Worm (Caenorhabditis elegans) whole organism, late embryonic: Measurements from ENCODE around the gene sqst-4.

Source experiments
- F13H6.1 ChIP-seq: sonication (generic microtip); optimal IDR thresholded peaks from 2 replicates; lab custom pipeline; 2016; ENCODE audit warnings: missing genetic modification characterization, missing compliant biosample characterization
- K02D7.2 ChIP-seq: sonication (generic microtip); optimal IDR thresholded peaks from 2 replicates; lab custom pipeline; 2017; ENCODE audit warnings: mild to moderate bottlenecking, missing genetic modification characterization, missing compliant biosample characterization
- T23F11.4 ChIP-seq: fragments of 200-800 bp; sonication (Bioruptor generic); optimal IDR thresholded peaks from 2 replicates; lab custom pipeline; 2018; ENCODE audit warnings: mild to moderate bottlenecking, missing genetic modification characterization, missing compliant biosample characterization
- Y22D7AL.16 ChIP-seq: sonication (generic microtip); optimal IDR thresholded peaks from 2 replicates; lab custom pipeline; 2016; ENCODE audit warnings: missing genetic modification characterization, missing compliant biosample characterization
- ahr-1 ChIP-seq: sonication (generic microtip); optimal IDR thresholded peaks from 2 replicates; lab custom pipeline; 2016; ENCODE audit warnings: missing genetic modification characterization, missing compliant biosample characterization
- ama-1 ChIP-seq: fragments of 150-350 bp; optimal IDR thresholded peaks from 2 replicates; lab custom pipeline; 2014
- ceh-14 ChIP-seq: sonication (generic microtip); optimal IDR thresholded peaks from 2 replicates; lab custom pipeline; 2016; ENCODE audit warnings: missing genotype, missing genetic modification characterization, missing compliant biosample characterization
- ceh-18 ChIP-seq: sonication (generic microtip); optimal IDR thresholded peaks from 2 replicates; lab custom pipeline; 2016; ENCODE audit warnings: missing genetic modification characterization, missing compliant biosample characterization
- ceh-19 ChIP-seq: fragments of 200-800 bp; sonication (Bioruptor generic); optimal IDR thresholded peaks from 2 replicates; lab custom pipeline; 2018; ENCODE audit warnings: mild to moderate bottlenecking, missing genetic modification characterization, missing compliant biosample characterization
- ceh-2 ChIP-seq: sonication (generic microtip); optimal IDR thresholded peaks from 2 replicates; lab custom pipeline; 2016; ENCODE audit warnings: missing genotype, missing genetic modification characterization, missing compliant biosample characterization
- ceh-22 ChIP-seq: sonication (generic microtip); optimal IDR thresholded peaks from 2 replicates; lab custom pipeline; 2017; ENCODE audit warnings: missing biosample characterization, missing genetic modification characterization
- ceh-34 ChIP-seq: sonication (generic microtip); optimal IDR thresholded peaks from 2 replicates; lab custom pipeline; 2016; ENCODE audit warnings: mild to moderate bottlenecking, missing genetic modification characterization, missing compliant biosample characterization
- ceh-45 ChIP-seq: fragments of 200-800 bp; sonication (Bioruptor generic); IDR thresholded peaks from 2 replicates; pipeline ENCODE4 v1.3.6; 2022; ENCODE audit warnings: missing genetic modification reagents, missing genetic modification characterization, missing compliant biosample characterization
- che-1 ChIP-seq: sonication (generic microtip); optimal IDR thresholded peaks from 2 replicates; lab custom pipeline; 2016; ENCODE audit warnings: mild to moderate bottlenecking, missing genetic modification characterization, missing compliant biosample characterization
- elt-4 ChIP-seq: sonication (generic microtip); optimal IDR thresholded peaks from 2 replicates; lab custom pipeline; 2016; ENCODE audit warnings: missing genetic modification characterization, missing compliant biosample characterization
- ets-4 ChIP-seq: sonication (generic microtip); optimal IDR thresholded peaks from 2 replicates; lab custom pipeline; 2016; ENCODE audit warnings: missing genetic modification characterization, missing compliant biosample characterization
- fkh-10 ChIP-seq: fragments of 150-350 bp; optimal IDR thresholded peaks from 2 replicates; lab custom pipeline; 2014; ENCODE audit warnings: missing biosample characterization, missing genetic modification reagents, missing genetic modification characterization
- fkh-6 ChIP-seq: sonication (generic microtip); optimal IDR thresholded peaks from 2 replicates; lab custom pipeline; 2016; ENCODE audit warnings: missing genetic modification characterization, missing compliant biosample characterization
- gmeb-2 ChIP-seq: sonication (generic microtip); optimal IDR thresholded peaks from 2 replicates; lab custom pipeline; 2016; ENCODE audit warnings: missing genetic modification characterization, inconsistent platforms, missing compliant biosample characterization
- hlh-30 ChIP-seq: sonication (generic microtip); optimal IDR thresholded peaks from 2 replicates; lab custom pipeline; 2017; ENCODE audit warnings: antibody characterized with exemption, missing genetic modification characterization, missing compliant biosample characterization; ENCODE audit not compliant: insufficient read depth
- hlh-6 ChIP-seq: sonication (generic microtip); optimal IDR thresholded peaks from 2 replicates; lab custom pipeline; 2016; ENCODE audit warnings: missing genotype, missing genetic modification characterization, missing compliant biosample characterization
- lim-6 ChIP-seq: sonication (generic microtip); optimal IDR thresholded peaks from 2 replicates; lab custom pipeline; 2016; ENCODE audit warnings: missing genetic modification characterization, missing compliant biosample characterization
- mec-3 ChIP-seq: sonication (generic microtip); optimal IDR thresholded peaks from 2 replicates; lab custom pipeline; 2016; ENCODE audit warnings: borderline replicate concordance, missing genetic modification characterization, missing compliant biosample characterization
- nfya-1 ChIP-seq: sonication (generic microtip); optimal IDR thresholded peaks from 2 replicates; lab custom pipeline; 2017; ENCODE audit warnings: missing genetic modification characterization, mild to moderate bottlenecking, missing compliant biosample characterization, antibody characterized with exemption, moderate library complexity
- npax-4 ChIP-seq: sonication (generic microtip); optimal IDR thresholded peaks from 2 replicates; lab custom pipeline; 2016; ENCODE audit warnings: missing genetic modification characterization, missing compliant biosample characterization
- pha-4 ChIP-seq: fragments of 150-350 bp; optimal IDR thresholded peaks from 2 replicates; lab custom pipeline; 2018; ENCODE audit warnings: missing biosample characterization, missing genetic modification reagents, missing genetic modification characterization
- pros-1 ChIP-seq: fragments of 150-350 bp; optimal IDR thresholded peaks from 2 replicates; lab custom pipeline; 2014; ENCODE audit warnings: missing biosample characterization, missing genetic modification reagents, missing genetic modification characterization
- rnt-1 ChIP-seq: sonication (generic microtip); optimal IDR thresholded peaks from 2 replicates; lab custom pipeline; 2016; ENCODE audit warnings: missing genetic modification characterization, missing compliant biosample characterization
- sdc-2 ChIP-seq: sonication (generic microtip); optimal IDR thresholded peaks from 2 replicates; lab custom pipeline; 2016; ENCODE audit warnings: missing genotype, missing genetic modification characterization, missing compliant biosample characterization
- sox-2 ChIP-seq: fragments of 200-800 bp; sonication (Bioruptor generic); IDR thresholded peaks from 2 replicates; pipeline ENCODE4 v1.3.6; 2022; ENCODE audit warnings: missing genetic modification reagents, missing genetic modification characterization, missing compliant biosample characterization
- tbx-2 ChIP-seq: sonication (generic microtip); optimal IDR thresholded peaks from 2 replicates; lab custom pipeline; 2016; ENCODE audit warnings: missing genetic modification characterization, missing compliant biosample characterization
- tbx-7 ChIP-seq: sonication (generic microtip); optimal IDR thresholded peaks from 2 replicates; lab custom pipeline; 2016; ENCODE audit warnings: missing genotype, missing genetic modification characterization, missing compliant biosample characterization
- unc-3 ChIP-seq, 2 experiments: fragments of 200-800 bp in 1 of 2; sonication (Bioruptor generic) in 1 of 2; sonication (generic microtip) in 1 of 2; conservative IDR thresholded peaks in 1 of 2; optimal IDR thresholded peaks in 1 of 2; 2 replicates each; pipeline versions ENCODE4 v1.3.6 to Lab custom; 2016 to 2022; ENCODE audit warnings: missing compliant biosample characterization in 2 of 2, missing genetic modification characterization in 2 of 2, missing genetic modification reagents in 1 of 2
- unc-42 ChIP-seq: sonication (generic microtip); optimal IDR thresholded peaks from 2 replicates; lab custom pipeline; 2016; ENCODE audit warnings: missing genotype, missing genetic modification characterization, missing compliant biosample characterization
- zip-5 ChIP-seq: sonication (generic microtip); optimal IDR thresholded peaks from 2 replicates; lab custom pipeline; 2016; ENCODE audit warnings: missing genetic modification characterization, missing compliant biosample characterization

The sqst-4 gene

DNA sequence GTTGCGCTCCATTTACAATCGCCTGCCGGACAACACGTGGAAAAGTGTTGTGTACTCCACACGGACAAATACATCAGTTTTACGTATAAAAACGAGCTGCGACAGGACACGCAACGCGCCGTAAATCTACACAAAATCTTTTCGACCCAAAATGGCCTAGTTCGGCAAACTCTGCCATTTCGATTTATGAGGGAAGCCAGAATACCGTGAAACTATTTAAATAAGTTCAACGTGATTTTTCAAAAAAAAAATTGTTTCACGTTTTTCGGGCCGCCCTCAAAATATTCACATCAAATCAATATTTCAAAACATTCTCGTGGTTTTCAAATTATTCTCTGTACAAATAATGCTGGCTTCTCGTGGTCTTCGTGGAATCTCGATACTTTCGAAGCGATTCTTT is 38.6 kb downstream of the sqst-4 start, which contains the start of gene F36D3.8:
F36D3.8 (plus strand) TSS at position 301 of the 400 bp plus-strand sequence.
- TF ChIP-seq pha-4 (tag; lab: Kevin White, UChicago) (no peak), unc-42 (no peak), ceh-18 (tag; lab: Kevin White, UChicago) (no peak), che-1 (tag; lab: Kevin White, UChicago) (no peak), ceh-45 (no peak), ahr-1 (no peak), lim-6 (tag; lab: Kevin White, UChicago) (no peak), rnt-1 (tag; lab: Kevin White, UChicago) (no peak)

DNA sequence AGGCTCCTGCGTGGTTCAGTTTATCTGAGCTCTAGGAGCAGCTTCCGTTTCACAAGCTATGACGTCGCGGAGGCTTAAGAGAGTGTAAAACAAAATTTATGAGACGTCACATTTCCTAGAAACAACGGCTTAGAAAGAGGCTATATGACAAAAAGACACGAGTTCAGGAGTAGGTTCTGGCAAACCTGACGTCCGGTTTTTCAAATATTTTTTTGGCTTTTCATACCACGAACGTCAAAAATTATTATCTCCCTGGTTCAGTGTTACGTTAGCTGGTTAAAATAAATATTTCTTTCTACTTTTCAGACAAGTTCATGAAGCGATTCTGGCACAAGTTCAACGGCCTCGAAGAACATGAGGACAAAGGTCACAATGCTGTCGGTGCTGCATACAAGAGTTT is 39.5 kb downstream of the sqst-4 start, which contains the start of gene F36D3.16:
F36D3.16 (plus strand) TSS at position 301 of the 400 bp plus-strand sequence.
- no peak for TF ChIP-seq fkh-10 (GFP tag; lab: Kevin White, UChicago)
- no peak for TF ChIP-seq ets-4 (tag; lab: Kevin White, UChicago)
- TF ChIP-seq gmeb-2 (tag; lab: Kevin White, UChicago): no peak
- TF ChIP-seq nfya-1 (tag; lab: Kevin White, UChicago): no peak

ce11 chrV:16534000-16534399 is 45.7 kb downstream of the sqst-4 start, which contains the start of gene cpr-2:
cpr-2 (minus strand) TSS chrV:16534100.
- TF ChIP-seq K02D7.2 (tag; lab: Kevin White, UChicago) (no peak), gmeb-2 (tag; lab: Kevin White, UChicago) (no peak), ceh-14 (tag; lab: Kevin White, UChicago) (no peak), hlh-30 (no peak), sdc-2 (tag; lab: Kevin White, UChicago) (no peak), zip-5 (tag; lab: Kevin White, UChicago) (no peak)

DNA sequence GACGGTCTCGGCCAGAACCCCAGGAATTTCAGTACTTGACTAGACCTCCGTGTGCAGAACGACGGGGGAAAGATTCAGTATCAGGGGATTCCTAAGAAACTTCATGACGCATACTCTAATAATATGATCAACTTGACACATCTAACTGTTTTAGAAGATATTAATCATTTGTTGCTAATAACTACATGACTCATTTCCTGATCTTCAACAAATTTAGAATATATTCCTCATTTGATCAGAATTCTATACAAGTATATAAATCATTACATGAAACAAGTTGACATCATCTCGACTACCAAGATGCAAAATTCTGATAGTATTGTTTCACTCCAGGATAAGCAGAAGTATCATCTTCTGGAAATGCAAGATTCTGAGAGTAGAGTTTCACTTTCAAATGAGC is 46.9 kb downstream of the sqst-4 start, which contains the start of gene Y32B12B.8:
Y32B12B.8 (plus strand) TSS at position 301 of the 400 bp plus-strand sequence.
- TF ChIP-seq ets-4 (tag; lab: Kevin White, UChicago) (no peak), npax-4 (tag; lab: Kevin White, UChicago) (no peak), sox-2 (GFP tag; lab: Robert Waterston, UW) (no peak), pros-1 (tag; lab: Kevin White, UChicago) (no peak), ama-1 (lab: Kevin White, UChicago) (no peak), F13H6.1 (no peak), ceh-19 (GFP tag; lab: Kevin White, UChicago) (no peak)
- TF ChIP-seq, all 69 proteins: peak for 0

- no peak for TF ChIP-seq T23F11.4 (GFP tag; lab: Kevin White, UChicago)
- TF ChIP-seq tbx-2 (tag; lab: Kevin White, UChicago): no peak
- TF ChIP-seq ceh-22 (tag; lab: Kevin White, UChicago): no peak
- TF ChIP-seq nfya-1 (tag; lab: Kevin White, UChicago): no peak
- no peak for TF ChIP-seq mec-3 (tag; lab: Kevin White, UChicago)
- TF ChIP-seq gmeb-2 (tag; lab: Kevin White, UChicago): no peak
- no peak for TF ChIP-seq tbx-7
- TF ChIP-seq ceh-34 (tag; lab: Kevin White, UChicago): no peak
- no peak for TF ChIP-seq lim-6 (tag; lab: Kevin White, UChicago)
- TF ChIP-seq npax-4 (tag; lab: Kevin White, UChicago): no peak
- no peak for TF ChIP-seq elt-4 (tag; lab: Kevin White, UChicago)
- TF ChIP-seq hlh-6 (tag; lab: Kevin White, UChicago): no peak
- no peak for TF ChIP-seq fkh-6
- no peak for TF ChIP-seq ceh-2 (tag; lab: Kevin White, UChicago)
- TF ChIP-seq Y22D7AL.16 (tag; lab: Kevin White, UChicago): no peak
- no peak for TF ChIP-seq che-1 (tag; lab: Kevin White, UChicago)
- TF ChIP-seq unc-3 (GFP tag; conservative IDR thresholded peaks at IDR 0.05; lab: Robert Waterston, UW): no peak
- no peak for TF ChIP-seq unc-3 (tag; optimal IDR thresholded peaks at IDR 0.05; lab: Kevin White, UChicago)
- no peak for TF ChIP-seq sox-2 (GFP tag; lab: Robert Waterston, UW)
These were observed 48.4 kb downstream of the sqst-4 start, which contains the start of gene Y32B12B.1 for ce11 chrV:16536701-16537100. Y32B12B.1 (plus strand) TSS chrV:16537001.
